Worm (Caenorhabditis elegans) whole organism, L4/young adult: ENCODE data around the gene K10D6.4.

ENCODE experiments used
- W03F9.2 ChIP-seq: fragments of 150-350 bp; optimal IDR thresholded peaks from 2 replicates; lab custom pipeline; 2014; ENCODE audit warnings: missing biosample characterization, missing genetic modification characterization
- dao-5 ChIP-seq: sonication (generic microtip); optimal IDR thresholded peaks from 2 replicates; lab custom pipeline; 2016; ENCODE audit warnings: missing genotype, missing genetic modification characterization, moderate library complexity, missing compliant biosample characterization

ce11 chrV:11231177-11231576, 29.5 kb downstream of the K10D6.4 start:
- TF ChIP-seq dao-5 (tag; lab: Kevin White, UChicago) (no peak), W03F9.2 (tag; lab: Kevin White, UChicago) (no peak)
